Fruit fly (Drosophila melanogaster) Kc167 (cell line): ENCODE data around the gene Coq7.

Experiments
- Myc ChIP-seq: fragments of >200 bp; optimal IDR thresholded peaks from 2 replicates; lab custom pipeline; 2017; ENCODE audit warnings: missing external identifiers
- Sin3A ChIP-seq: fragments of >200 bp; optimal IDR thresholded peaks from 2 replicates; lab custom pipeline; 2018; ENCODE audit warnings: missing external identifiers
- h ChIP-seq: fragments of >200 bp; optimal IDR thresholded peaks from 3 replicates; lab custom pipeline; 2018; ENCODE audit warnings: missing external identifiers
- insv ChIP-seq: fragments of >200 bp; optimal IDR thresholded peaks from 3 replicates; lab custom pipeline; 2018; ENCODE audit warnings: missing external identifiers
- psq ChIP-seq: fragments of >200 bp; optimal IDR thresholded peaks from 2 replicates; lab custom pipeline; 2017; ENCODE audit warnings: missing external identifiers
- ttk ChIP-seq: sonication (Bioruptor generic); optimal IDR thresholded peaks from 2 replicates; lab custom pipeline; 2017; ENCODE audit warnings: missing external identifiers

- no peak for TF ChIP-seq insv
- TF ChIP-seq psq (lab: Kevin White, UChicago): no peak
- no peak for TF ChIP-seq Sin3A (lab: Kevin White, UChicago)
- TF ChIP-seq h (lab: Kevin White, UChicago): no peak
- TF ChIP-seq Myc (lab: Kevin White, UChicago): no peak
- no peak for TF ChIP-seq ttk (lab: Kevin White, UChicago)
Observed at dm6 chrX:6802376-6803080, 31.5 kb downstream of the Coq7 start.
